Worm (Caenorhabditis elegans): ENCODE data around the gene cyp-25A1.

The cyp-25A1 gene

ce11 chrIII:3832291-3832690, at the start of gene cyp-25A1:
Gene cyp-25A1 (plus strand): TSS chrIII:3832591.
- no peak for TF ChIP-seq mml-1 (tag; optimal IDR thresholded peaks at IDR 0.05)
- TF ChIP-seq ceh-82 (tag; optimal IDR thresholded peaks at IDR 0.05): no peak
- no peak for TF ChIP-seq ceh-28 (tag; optimal IDR thresholded peaks at IDR 0.05)
- TF ChIP-seq lin-39 (tag; optimal IDR thresholded peaks at IDR 0.05): no peak
- TF ChIP-seq egl-27 (tag; optimal IDR thresholded peaks at IDR 0.05): no peak
- TF ChIP-seq nhr-43 (tag; optimal IDR thresholded peaks at IDR 0.05; ENCODE audit: poor library complexity, severe bottlenecking): no peak
- TF ChIP-seq nhr-23 (tag; optimal IDR thresholded peaks at IDR 0.05): no peak
- no peak for TF ChIP-seq jun-1 (tag; optimal IDR thresholded peaks at IDR 0.05)
- TF ChIP-seq nhr-28 (tag; optimal IDR thresholded peaks at IDR 0.05): no peak

ce11 chrIII:3782853-3783252, 49.5 kb upstream of the cyp-25A1 start:
- no peak for TF ChIP-seq fos-1 (tag; optimal IDR thresholded peaks at IDR 0.05)
- TF ChIP-seq pha-4 (tag; optimal IDR thresholded peaks at IDR 0.05): no peak
- TF ChIP-seq hmg-11 (tag; optimal IDR thresholded peaks at IDR 0.05): no peak
- no peak for TF ChIP-seq ztf-4 (tag; optimal IDR thresholded peaks at IDR 0.05)
- no peak for TF ChIP-seq sea-2 (GFP tag; optimal IDR thresholded peaks at IDR 0.05)
- TF ChIP-seq ceh-82 (tag; optimal IDR thresholded peaks at IDR 0.05): no peak
- no peak for TF ChIP-seq snpc-4 (tag; optimal IDR thresholded peaks at IDR 0.05)
- TF ChIP-seq elt-1 (tag; optimal IDR thresholded peaks at IDR 0.05): no peak
- TF ChIP-seq lin-39 (tag; optimal IDR thresholded peaks at IDR 0.05): peak; percentile 19
- no peak for TF ChIP-seq egl-5 (tag; optimal IDR thresholded peaks at IDR 0.05)
- TF ChIP-seq tbx-2 (tag; optimal IDR thresholded peaks at IDR 0.05): no peak
- TF ChIP-seq nhr-25 (tag; optimal IDR thresholded peaks at IDR 0.05): no peak
- no peak for TF ChIP-seq skn-1 (tag; optimal IDR thresholded peaks at IDR 0.05)
- no peak for TF ChIP-seq ztf-11 (tag; optimal IDR thresholded peaks at IDR 0.05)
- TF ChIP-seq nhr-11 (tag; optimal IDR thresholded peaks at IDR 0.05): peak; percentile 50
- no peak for TF ChIP-seq ceh-9 (tag; optimal IDR thresholded peaks at IDR 0.05)
- no peak for TF ChIP-seq ceh-16 (tag; optimal IDR thresholded peaks at IDR 0.05)
- no peak for TF ChIP-seq nhr-67 (tag; optimal IDR thresholded peaks at IDR 0.05)
- no peak for TF ChIP-seq zag-1 (tag; optimal IDR thresholded peaks at IDR 0.05)
- TF ChIP-seq ceh-28 (tag; optimal IDR thresholded peaks at IDR 0.05): no peak
- TF ChIP-seq fkh-10 (GFP tag; optimal IDR thresholded peaks at IDR 0.05): no peak
- no peak for TF ChIP-seq mdl-1 (tag; optimal IDR thresholded peaks at IDR 0.05)
- peak; percentile 61 for TF ChIP-seq nfya-1 (tag; optimal IDR thresholded peaks at IDR 0.05; ENCODE audit: insufficient read depth)
- no peak for TF ChIP-seq unc-39 (tag; optimal IDR thresholded peaks at IDR 0.05)

ce11 chrIII:3783914-3784313, 48.5 kb upstream of the cyp-25A1 start:
- no peak for TF ChIP-seq fkh-2 (tag; optimal IDR thresholded peaks at IDR 0.05)
- peak; percentile 30 for TF ChIP-seq lin-39 (tag; optimal IDR thresholded peaks at IDR 0.05)
- no peak for TF ChIP-seq zag-1 (tag; optimal IDR thresholded peaks at IDR 0.05)
- no peak for TF ChIP-seq tbx-2 (tag; optimal IDR thresholded peaks at IDR 0.05)
- peak; percentile 49 for TF ChIP-seq elt-1 (tag; optimal IDR thresholded peaks at IDR 0.05)

- TF ChIP-seq sea-2 (GFP tag; optimal IDR thresholded peaks at IDR 0.05) (no peak), aly-2 (tag; optimal IDR thresholded peaks at IDR 0.05) (no peak), fkh-10 (GFP tag; optimal IDR thresholded peaks at IDR 0.05) (no peak), pqm-1 (tag; optimal IDR thresholded peaks at IDR 0.05) (peak; percentile 53), eor-1 (tag; optimal IDR thresholded peaks at IDR 0.05) (no peak), elt-2 (tag; optimal IDR thresholded peaks at IDR 0.05) (peak; percentile 64), ceh-28 (tag; optimal IDR thresholded peaks at IDR 0.05) (no peak), pha-4 (tag; optimal IDR thresholded peaks at IDR 0.05) (peak; percentile 14), unc-62 (GFP tag; optimal IDR thresholded peaks at IDR 0.05) (no peak), nhr-28 (tag; optimal IDR thresholded peaks at IDR 0.05) (no peak)
Observed at ce11 chrIII:3785094-3785493, 47.3 kb upstream of the cyp-25A1 start.

- no peak for TF ChIP-seq egl-5 (tag; optimal IDR thresholded peaks at IDR 0.05)
- TF ChIP-seq pqm-1 (tag; optimal IDR thresholded peaks at IDR 0.05): peak; percentile 43
- no peak for TF ChIP-seq daf-12 (tag; optimal IDR thresholded peaks at IDR 0.05)
- no peak for TF ChIP-seq fkh-10 (GFP tag; optimal IDR thresholded peaks at IDR 0.05)
- TF ChIP-seq pha-4 (tag; optimal IDR thresholded peaks at IDR 0.05): peak; percentile 72
- TF ChIP-seq hmg-11 (tag; optimal IDR thresholded peaks at IDR 0.05): peak; percentile 24
- TF ChIP-seq zag-1 (tag; optimal IDR thresholded peaks at IDR 0.05): no peak
- TF ChIP-seq egl-27 (tag; optimal IDR thresholded peaks at IDR 0.05): no peak
- TF ChIP-seq jun-1 (tag; optimal IDR thresholded peaks at IDR 0.05): no peak
- peak; percentile 5 for TF ChIP-seq nhr-25 (tag; optimal IDR thresholded peaks at IDR 0.05)
- no peak for TF ChIP-seq mml-1 (tag; optimal IDR thresholded peaks at IDR 0.05)
- TF ChIP-seq unc-62 (GFP tag; optimal IDR thresholded peaks at IDR 0.05): peak; percentile 49
- TF ChIP-seq lsy-12 (tag; optimal IDR thresholded peaks at IDR 0.05): peak; percentile 22
- peak; percentile 75 for TF ChIP-seq nfya-1 (tag; optimal IDR thresholded peaks at IDR 0.05; ENCODE audit: insufficient read depth)
- no peak for TF ChIP-seq elt-3 (tag; optimal IDR thresholded peaks at IDR 0.05)
- TF ChIP-seq R02D3.7 (tag; optimal IDR thresholded peaks at IDR 0.05): no peak
- no peak for TF ChIP-seq nhr-11 (tag; optimal IDR thresholded peaks at IDR 0.05)
- TF ChIP-seq nhr-23 (tag; optimal IDR thresholded peaks at IDR 0.05): peak; percentile 69
- no peak for TF ChIP-seq mdl-1 (tag; optimal IDR thresholded peaks at IDR 0.05)
- TF ChIP-seq elt-2 (tag; optimal IDR thresholded peaks at IDR 0.05): peak; percentile 52
- peak; percentile 66 for TF ChIP-seq nhr-43 (tag; optimal IDR thresholded peaks at IDR 0.05; ENCODE audit: poor library complexity, severe bottlenecking)
- no peak for TF ChIP-seq skn-1 (tag; optimal IDR thresholded peaks at IDR 0.05)
- no peak for TF ChIP-seq ceh-82 (tag; optimal IDR thresholded peaks at IDR 0.05)
- no peak for TF ChIP-seq ama-1 (optimal IDR thresholded peaks at IDR 0.05)
- TF ChIP-seq snpc-4 (tag; optimal IDR thresholded peaks at IDR 0.05): peak; percentile 45
- TF ChIP-seq ceh-9 (tag; optimal IDR thresholded peaks at IDR 0.05): no peak
- TF ChIP-seq ceh-16 (tag; optimal IDR thresholded peaks at IDR 0.05): no peak
- peak; percentile 48 for TF ChIP-seq ceh-28 (tag; optimal IDR thresholded peaks at IDR 0.05)
Observed at ce11 chrIII:3786427-3786935, 45.9 kb upstream of the cyp-25A1 start, which contains the start of gene acy-3. Gene acy-3 (minus strand): TSS chrIII:3786477.

Measured in whole organism, L3 larva.